Worm (Caenorhabditis elegans) whole organism, mixed stage, embryonic: Measurements from ENCODE around the gene rgs-7.

Experiments used
- blmp-1 ChIP-seq: fragments of 150-350 bp; optimal IDR thresholded peaks from 2 replicates; lab custom pipeline; 2014; ENCODE audit warnings: missing biosample characterization, missing genetic modification characterization
- ceh-39 ChIP-seq: fragments of 150-350 bp; optimal IDR thresholded peaks from 2 replicates; lab custom pipeline; 2014; ENCODE audit warnings: missing biosample characterization, missing genetic modification characterization
- ces-1 ChIP-seq: fragments of 150-350 bp; optimal IDR thresholded peaks from 2 replicates; lab custom pipeline; 2014; ENCODE audit warnings: missing biosample characterization, missing genetic modification reagents, missing genetic modification characterization
- cnd-1 ChIP-seq: fragments of 200-800 bp; sonication (Bioruptor generic); optimal IDR thresholded peaks from 2 replicates; lab custom pipeline; 2018; ENCODE audit warnings: mild to moderate bottlenecking, missing genetic modification characterization, missing compliant biosample characterization
- lsy-2 ChIP-seq: fragments of 150-350 bp; optimal IDR thresholded peaks from 2 replicates; lab custom pipeline; 2014; ENCODE audit warnings: missing biosample characterization, missing genetic modification characterization
- mls-2 ChIP-seq: sonication (generic microtip); optimal IDR thresholded peaks from 2 replicates; lab custom pipeline; 2016; ENCODE audit warnings: mild to moderate bottlenecking, missing genetic modification characterization, moderate library complexity, missing compliant biosample characterization
- nhr-237 ChIP-seq: fragments of 150-350 bp; optimal IDR thresholded peaks from 2 replicates; lab custom pipeline; 2014; ENCODE audit warnings: missing biosample characterization, missing genetic modification characterization
- nhr-28 ChIP-seq: fragments of 150-350 bp; optimal IDR thresholded peaks from 2 replicates; lab custom pipeline; 2014; ENCODE audit warnings: missing biosample characterization, missing genetic modification characterization
- nhr-76 ChIP-seq: sonication (generic microtip); optimal IDR thresholded peaks from 2 replicates; lab custom pipeline; 2017; ENCODE audit warnings: missing biosample characterization, missing genetic modification characterization
- pha-4 ChIP-seq: fragments of 150-350 bp; optimal IDR thresholded peaks from 2 replicates; lab custom pipeline; 2018; ENCODE audit warnings: missing biosample characterization, missing genetic modification reagents, missing genetic modification characterization
- snpc-4 ChIP-seq: fragments of 150-350 bp; optimal IDR thresholded peaks from 2 replicates; lab custom pipeline; 2014; ENCODE audit warnings: missing biosample characterization, missing genetic modification characterization
- sptf-1 ChIP-seq: sonication (generic microtip); optimal IDR thresholded peaks from 2 replicates; lab custom pipeline; 2017; ENCODE audit warnings: mild to moderate bottlenecking, missing genetic modification characterization, moderate library complexity, missing compliant biosample characterization
- tbx-8 ChIP-seq: fragments of 200-800 bp; sonication (Bioruptor generic); optimal IDR thresholded peaks from 2 replicates; lab custom pipeline; 2018; ENCODE audit warnings: mild to moderate bottlenecking, missing genetic modification characterization, moderate library complexity, missing compliant biosample characterization
- unc-120 ChIP-seq: sonication (generic microtip); optimal IDR thresholded peaks from 2 replicates; lab custom pipeline; 2017; ENCODE audit warnings: missing genetic modification characterization, missing compliant biosample characterization; ENCODE audit not compliant: poor library complexity, severe bottlenecking

ce11 chrX:3573482-3573881, 31.1 kb downstream of the rgs-7 start, which contains the start of gene T27A10.5:
- TF ChIP-seq lsy-2 (tag; lab: Kevin White, UChicago): no peak
- TF ChIP-seq nhr-237 (tag; lab: Kevin White, UChicago): no peak
- TF ChIP-seq blmp-1 (tag; lab: Kevin White, UChicago): no peak
- no peak for TF ChIP-seq ceh-39 (tag; lab: Kevin White, UChicago)
- no peak for TF ChIP-seq nhr-76 (tag; lab: Kevin White, UChicago)
- TF ChIP-seq nhr-28: no peak
- no peak for TF ChIP-seq snpc-4
- TF ChIP-seq pha-4: no peak
- no peak for TF ChIP-seq mls-2
- no peak for TF ChIP-seq ces-1 (GFP tag; lab: Kevin White, UChicago)
- no peak for TF ChIP-seq unc-120
- TF ChIP-seq tbx-8 (GFP tag; lab: Kevin White, UChicago): no peak
- no peak for TF ChIP-seq sptf-1
- TF ChIP-seq cnd-1 (tag; lab: Kevin White, UChicago): no peak
